Fruit fly (Drosophila melanogaster) whole organism, embryonic: ENCODE results near the gene Cad89D.

Source experiments
- Atf6 ChIP-seq: fragments of 200-800 bp; sonication (Bioruptor generic); IDR thresholded peaks from 2 replicates; pipeline ENCODE4 v1.3.6; 2022; ENCODE audit warnings: missing biosample characterization, missing genetic modification characterization
- Awh ChIP-seq: fragments of 200-800 bp; sonication (Bioruptor generic); IDR thresholded peaks from 2 replicates; pipeline ENCODE4, ENCODE4 v1.3.6; 2022; ENCODE audit warnings: missing biosample characterization, missing genetic modification characterization
- BtbVII ChIP-seq: fragments of 200-800 bp; sonication (Bioruptor generic); optimal IDR thresholded peaks from 3 replicates; lab custom pipeline; 2017; ENCODE audit warnings: missing biosample characterization, mild to moderate bottlenecking, missing genetic modification characterization
- CG10147 ChIP-seq: fragments of 200-800 bp; sonication (Bioruptor generic); optimal IDR thresholded peaks from 2 replicates; lab custom pipeline; 2019; ENCODE audit warnings: missing biosample characterization, mild to moderate bottlenecking, missing genetic modification characterization, moderate library complexity
- CG10321 ChIP-seq: fragments of 200-800 bp; sonication (Bioruptor generic); IDR thresholded peaks from 2 replicates; pipeline ENCODE4 v1.3.6; 2022; ENCODE audit warnings: missing biosample characterization, missing genetic modification characterization
- CG10366 ChIP-seq: fragments of 200-800 bp; sonication (Bioruptor generic); IDR thresholded peaks from 2 replicates; pipeline ENCODE4 v1.3.6; 2022; ENCODE audit warnings: missing biosample characterization, missing genetic modification characterization
- CG10654 ChIP-seq: fragments of 200-800 bp; sonication (Bioruptor generic); optimal IDR thresholded peaks from 2 replicates; lab custom pipeline; 2016; ENCODE audit warnings: missing biosample characterization, missing genetic modification characterization
- CG11247 ChIP-seq: fragments of 200-800 bp; sonication (Bioruptor generic); IDR thresholded peaks from 2 replicates; pipeline ENCODE4 v1.3.6; 2022; ENCODE audit warnings: missing biosample characterization, missing genetic modification characterization
- CG13624 ChIP-seq: fragments of 200-800 bp; sonication (Bioruptor generic); optimal IDR thresholded peaks from 2 replicates; lab custom pipeline; 2016; ENCODE audit warnings: missing biosample characterization, missing genetic modification characterization
- CG14050 ChIP-seq: fragments of 200-800 bp; sonication (Bioruptor generic); IDR thresholded peaks from 3 replicates; pipeline ENCODE4 v1.3.6; 2022; ENCODE audit warnings: missing biosample characterization, missing genetic modification characterization
- CG14667 ChIP-seq: fragments of 200-800 bp; sonication (Bioruptor generic); IDR thresholded peaks from 2 replicates; pipeline ENCODE4 v1.3.6; 2022; ENCODE audit warnings: missing biosample characterization, missing genetic modification characterization
- CG16863 ChIP-seq: fragments of 200-800 bp; sonication (Bioruptor generic); optimal IDR thresholded peaks from 3 replicates; lab custom pipeline; 2016; ENCODE audit warnings: missing biosample characterization, missing genetic modification characterization
- CG17328 ChIP-seq: fragments of 200-800 bp; sonication (Bioruptor generic); IDR thresholded peaks from 2 replicates; pipeline ENCODE4 v1.3.6; 2022; ENCODE audit warnings: missing biosample characterization, missing genetic modification characterization
- CG1792 ChIP-seq: fragments of 200-800 bp; sonication (Bioruptor generic); optimal IDR thresholded peaks from 2 replicates; lab custom pipeline; 2016; ENCODE audit warnings: missing biosample characterization, missing genetic modification characterization
- CG1832 ChIP-seq: fragments of 200-800 bp; sonication (Bioruptor generic); optimal IDR thresholded peaks from 2 replicates; lab custom pipeline; 2017; ENCODE audit warnings: missing biosample characterization, mild to moderate bottlenecking, missing genetic modification characterization, inconsistent platforms
- CG18599 ChIP-seq: fragments of 200-800 bp; sonication (Bioruptor generic); optimal IDR thresholded peaks from 3 replicates; lab custom pipeline; 2017; ENCODE audit warnings: missing biosample characterization, missing genetic modification characterization, mild to moderate bottlenecking, moderate library complexity, missing genetic modification reagents
- CG2120 ChIP-seq: fragments of 200-800 bp; sonication (Bioruptor generic); optimal IDR thresholded peaks from 3 replicates; lab custom pipeline; 2016; ENCODE audit warnings: missing biosample characterization, missing genetic modification characterization
- CG2129 ChIP-seq: fragments of 200-800 bp; sonication (Bioruptor generic); IDR thresholded peaks from 2 replicates; pipeline ENCODE4 v1.3.6; 2022; ENCODE audit warnings: missing biosample characterization, missing genetic modification characterization; ENCODE audit not compliant: partially characterized antibody
- CG32772 ChIP-seq: fragments of 200-800 bp; sonication (Bioruptor generic); IDR thresholded peaks from 2 replicates; pipeline ENCODE4 v1.3.6; 2022; ENCODE audit warnings: missing biosample characterization, missing genetic modification characterization
- CG3726 ChIP-seq: fragments of 200-800 bp; sonication (Bioruptor generic); IDR thresholded peaks from 3 replicates; pipeline ENCODE4, ENCODE4 v1.3.6; 2022; ENCODE audit warnings: missing biosample characterization, missing genetic modification characterization
- CG3838 ChIP-seq: fragments of 200-800 bp; sonication (Bioruptor generic); optimal IDR thresholded peaks from 3 replicates; lab custom pipeline; 2016; ENCODE audit warnings: missing biosample characterization, missing genetic modification characterization
- CG4360 ChIP-seq: fragments of 200-800 bp; sonication (Bioruptor generic); IDR thresholded peaks from 2 replicates; pipeline ENCODE4 v1.3.6; 2022; ENCODE audit warnings: missing biosample characterization, missing genetic modification characterization
- CG4617 ChIP-seq: fragments of 200-800 bp; sonication (Bioruptor generic); optimal IDR thresholded peaks from 3 replicates; lab custom pipeline; 2016; ENCODE audit warnings: missing biosample characterization, missing genetic modification characterization, borderline replicate concordance
- CG5953 ChIP-seq: fragments of 200-800 bp; sonication (Bioruptor generic); IDR thresholded peaks from 2 replicates; pipeline ENCODE4 v1.3.6; 2022; ENCODE audit warnings: missing biosample characterization, missing genetic modification characterization
- CG6175 ChIP-seq: fragments of 200-800 bp; sonication (Bioruptor generic); IDR thresholded peaks from 3 replicates; pipeline ENCODE4 v1.3.6; 2022; ENCODE audit warnings: missing biosample characterization, missing genetic modification characterization
- CG9876 ChIP-seq: fragments of 200-800 bp; sonication (Bioruptor generic); optimal IDR thresholded peaks from 2 replicates; lab custom pipeline; 2016; ENCODE audit warnings: missing biosample characterization, missing genetic modification characterization
- CHES-1-like ChIP-seq: fragments of 200-800 bp; sonication (Bioruptor generic); optimal IDR thresholded peaks from 2 replicates; lab custom pipeline; 2016; ENCODE audit warnings: missing biosample characterization, missing genetic modification characterization
- Ets65A ChIP-seq: fragments of 200-800 bp; sonication (Bioruptor generic); peaks from one replicate; lab custom pipeline; 2016; ENCODE audit warnings: missing biosample characterization, missing genetic modification characterization
- HLH3B ChIP-seq: fragments of 200-800 bp; sonication (Bioruptor generic); IDR thresholded peaks from 2 replicates; pipeline ENCODE4 v1.3.6; 2022; ENCODE audit warnings: missing biosample characterization, missing genetic modification characterization
- HLH54F ChIP-seq: fragments of 200-800 bp; sonication (Bioruptor generic); optimal IDR thresholded peaks from 3 replicates; lab custom pipeline; 2016; ENCODE audit warnings: missing biosample characterization, missing genetic modification characterization
- Hr3 ChIP-seq: fragments of 200-800 bp; sonication (Bioruptor generic); optimal IDR thresholded peaks from 3 replicates; lab custom pipeline; 2016; ENCODE audit warnings: missing biosample characterization, missing genetic modification characterization
- Lpt ChIP-seq: fragments of >200 bp; optimal IDR thresholded peaks from 2 replicates; lab custom pipeline; 2018; ENCODE audit warnings: missing biosample characterization, missing genetic modification characterization
- NFAT ChIP-seq: fragments of 200-800 bp; sonication (Bioruptor generic); IDR thresholded peaks from 2 replicates; pipeline ENCODE4 v1.3.6; 2022; ENCODE audit warnings: missing biosample characterization, missing genetic modification characterization
- Nf-YB ChIP-seq: fragments of 200-800 bp; sonication (Bioruptor generic); optimal IDR thresholded peaks from 3 replicates; lab custom pipeline; 2019; ENCODE audit warnings: missing biosample characterization, mild to moderate bottlenecking, missing genetic modification characterization, moderate library complexity
- Ptx1 ChIP-seq: fragments of 200-800 bp; sonication (Bioruptor generic); IDR thresholded peaks from 2 replicates; pipeline ENCODE4 v1.3.6; 2022; ENCODE audit warnings: missing biosample characterization, missing genetic modification characterization
- Sin3A ChIP-seq: fragments of >200 bp; optimal IDR thresholded peaks from 2 replicates; lab custom pipeline; 2018
- crc ChIP-seq: fragments of 200-800 bp; sonication (Bioruptor generic); optimal IDR thresholded peaks from 2 replicates; lab custom pipeline; 2016; ENCODE audit warnings: missing biosample characterization, missing genetic modification characterization
- croc ChIP-seq: fragments of 200-800 bp; sonication (Bioruptor generic); conservative IDR thresholded peaks from 3 replicates; pipeline ENCODE4 v1.3.6; 2022; ENCODE audit warnings: missing biosample characterization, missing genetic modification characterization
- disco-r ChIP-seq: fragments of 200-800 bp; sonication (Bioruptor generic); optimal IDR thresholded peaks from 2 replicates; lab custom pipeline; 2016; ENCODE audit warnings: missing biosample characterization, missing genetic modification characterization
- dm ChIP-seq: fragments of 200-800 bp; sonication (Bioruptor generic); optimal IDR thresholded peaks from 3 replicates; lab custom pipeline; 2016; ENCODE audit warnings: missing biosample characterization, missing genetic modification characterization
- dysf ChIP-seq: fragments of 200-800 bp; sonication (Bioruptor generic); IDR thresholded peaks from 3 replicates; pipeline ENCODE4 v1.3.6; 2022; ENCODE audit warnings: missing biosample characterization, missing genetic modification characterization
- fru ChIP-seq: fragments of >200 bp; optimal IDR thresholded peaks from 2 replicates; lab custom pipeline; 2017
- her ChIP-seq: fragments of 200-800 bp; sonication (Bioruptor generic); optimal IDR thresholded peaks from 2 replicates; lab custom pipeline; 2016; ENCODE audit warnings: missing biosample characterization, missing genetic modification characterization
- lab ChIP-seq: fragments of 200-800 bp; sonication (Bioruptor generic); optimal IDR thresholded peaks from 3 replicates; lab custom pipeline; 2017; ENCODE audit warnings: missing biosample characterization, missing genetic modification characterization, mild to moderate bottlenecking, moderate library complexity, missing genetic modification reagents
- lilli ChIP-seq: fragments of 200-800 bp; sonication (Bioruptor generic); optimal IDR thresholded peaks from 3 replicates; lab custom pipeline; 2016; ENCODE audit warnings: missing biosample characterization, missing genetic modification characterization
- mirr ChIP-seq: fragments of 200-800 bp; sonication (Bioruptor generic); optimal IDR thresholded peaks from 3 replicates; lab custom pipeline; 2018; ENCODE audit warnings: missing biosample characterization, mild to moderate bottlenecking, missing genetic modification characterization
- org-1 ChIP-seq: fragments of 200-800 bp; sonication (Bioruptor generic); optimal IDR thresholded peaks from 2 replicates; lab custom pipeline; 2017; ENCODE audit warnings: missing biosample characterization, missing genetic modification characterization
- p53 ChIP-seq: fragments of 200-800 bp; sonication (Bioruptor generic); optimal IDR thresholded peaks from 2 replicates; lab custom pipeline; 2016; ENCODE audit warnings: missing biosample characterization, missing genetic modification characterization
- ro ChIP-seq: fragments of 200-800 bp; sonication (Bioruptor generic); IDR thresholded peaks from 2 replicates; pipeline ENCODE4 v1.3.6; 2022; ENCODE audit warnings: missing biosample characterization, missing genetic modification characterization
- row ChIP-seq: fragments of 200-800 bp; sonication (Bioruptor generic); IDR thresholded peaks from 3 replicates; pipeline ENCODE4 v1.3.6; 2022; ENCODE audit warnings: missing biosample characterization, missing genetic modification characterization
- tin ChIP-seq: fragments of 200-800 bp; sonication (Bioruptor generic); optimal IDR thresholded peaks from 3 replicates; lab custom pipeline; 2016; ENCODE audit warnings: missing biosample characterization, missing genetic modification characterization
- unpg ChIP-seq: fragments of 200-800 bp; sonication (Bioruptor generic); optimal IDR thresholded peaks from 3 replicates; lab custom pipeline; 2018; ENCODE audit warnings: missing biosample characterization, mild to moderate bottlenecking, missing genetic modification characterization, moderate library complexity
- wdn ChIP-seq: fragments of 200-800 bp; sonication (Bioruptor generic); IDR thresholded peaks from 2 replicates; pipeline ENCODE4 v1.3.6; 2022; ENCODE audit warnings: missing biosample characterization, missing genetic modification characterization
- zfh1 ChIP-seq: fragments of 200-800 bp; sonication (Bioruptor generic); IDR thresholded peaks from 3 replicates; pipeline ENCODE4 v1.3.6; 2022; ENCODE audit warnings: missing biosample characterization, missing genetic modification characterization

The Cad89D gene

DNA sequence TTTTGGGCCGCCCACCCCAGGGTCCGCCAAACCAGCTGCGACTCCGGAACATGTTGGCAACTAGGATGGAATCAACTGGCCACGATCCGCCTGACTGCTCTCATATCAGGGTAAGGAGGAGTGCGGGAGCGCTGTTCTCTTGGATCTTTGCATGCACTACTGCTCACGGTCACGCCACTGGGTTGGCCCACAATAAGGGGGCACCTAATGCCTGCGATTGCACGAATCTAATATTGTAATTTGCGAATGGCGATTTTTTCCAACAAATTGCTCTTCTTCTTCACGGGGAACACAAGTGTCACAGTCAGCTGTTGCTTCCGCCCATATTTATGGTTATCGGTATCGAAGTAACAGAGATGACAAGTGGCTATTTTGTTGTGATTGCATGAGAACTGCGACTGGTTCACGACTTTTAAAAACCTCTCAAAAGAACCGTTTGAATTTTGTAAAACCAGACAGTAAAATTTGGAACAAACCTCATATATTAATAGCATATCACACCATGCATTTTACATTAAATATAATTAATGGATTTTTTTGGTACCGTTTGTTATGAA lies 53.8 kb downstream of the Cad89D start, which contains the start of gene ema (continued):
- TF ChIP-seq CG13624 (GFP tag; lab: Kevin White, UChicago) (peak; percentile 17), CG2120 (GFP tag; lab: Kevin White, UChicago) (peak; percentile 62), CG10321 (no peak), dysf (no peak), CG17328 (GFP tag; lab: Robert Waterston, UW) (no peak), Awh (GFP tag; lab: Robert Waterston, UW) (no peak), CG4360 (GFP tag; lab: Robert Waterston, UW) (0 out of 2 replicates have a peak, but pooled peaks have one; percentile 30), CG11247 (GFP tag; lab: Robert Waterston, UW) (no peak), CG4617 (peak; percentile 58), CG2129 (0 out of 2 replicates have a peak, but pooled peaks have one; percentile 10), Ets65A (peak; percentile 9), HLH54F (GFP tag; lab: Kevin White, UChicago) (no peak), CG10654 (GFP tag; lab: Kevin White, UChicago) (no peak), p53 (GFP tag; lab: Kevin White, UChicago) (no peak), zfh1 (no peak), crc (GFP tag; lab: Kevin White, UChicago) (no peak), croc (GFP tag; lab: Robert Waterston, UW) (no peak), lab (GFP tag; lab: Kevin White, UChicago) (no peak), tin (GFP tag; lab: Kevin White, UChicago) (peak; percentile 8), CHES-1-like (GFP tag; lab: Kevin White, UChicago) (peak; percentile 23), her (GFP tag; lab: Kevin White, UChicago) (no peak), CG1832 (GFP tag; lab: Kevin White, UChicago) (no peak), CG14667 (GFP tag; lab: Robert Waterston, UW) (no peak), CG6175 (GFP tag; lab: Robert Waterston, UW) (no peak), org-1 (GFP tag; lab: Kevin White, UChicago) (no peak), unpg (no peak), Lpt (GFP tag; lab: Kevin White, UChicago) (no peak), BtbVII (GFP tag; lab: Kevin White, UChicago) (no peak), CG14050 (GFP tag; lab: Robert Waterston, UW) (no peak), CG1792 (GFP tag; lab: Kevin White, UChicago) (no peak), CG16863 (GFP tag; lab: Kevin White, UChicago) (no peak), CG10147 (no peak), lilli (GFP tag; lab: Kevin White, UChicago) (peak; percentile 61), Ptx1 (GFP tag; lab: Robert Waterston, UW) (no peak), Nf-YB (GFP tag; lab: Kevin White, UChicago) (no peak), Sin3A (lab: Kevin White, UChicago) (peak; percentile 7), CG9876 (GFP tag; lab: Kevin White, UChicago) (no peak), mirr (peak; percentile 34), dm (peak; percentile 13), CG5953 (GFP tag; lab: Robert Waterston, UW) (no peak), CG10366 (no peak), CG3726 (no peak), Hr3 (GFP tag; lab: Kevin White, UChicago) (no peak), Atf6 (GFP tag; lab: Robert Waterston, UW) (no peak), NFAT (GFP tag; lab: Robert Waterston, UW) (peak; percentile 31; the same call in 1 of the 2 replicates), CG18599 (no peak), fru (lab: Kevin White, UChicago) (no peak), CG32772 (GFP tag; lab: Robert Waterston, UW) (no peak), CG3838 (GFP tag; lab: Kevin White, UChicago) (no peak), ro (GFP tag; lab: Robert Waterston, UW) (no peak), wdn (GFP tag; lab: Robert Waterston, UW) (no peak), HLH3B (no peak), disco-r (GFP tag; lab: Kevin White, UChicago) (no peak), row (GFP tag; lab: Robert Waterston, UW) (peak; percentile 90)
